Fruit fly (Drosophila melanogaster) whole organism, embryonic: ENCODE measurements around the gene Gr63a.

Source experiments
- Bteb2 ChIP-seq: fragments of 200-800 bp; sonication (Bioruptor generic); optimal IDR thresholded peaks from 2 replicates; lab custom pipeline; 2016; ENCODE audit warnings: missing biosample characterization, missing genetic modification characterization
- CG10147 ChIP-seq: fragments of 200-800 bp; sonication (Bioruptor generic); optimal IDR thresholded peaks from 2 replicates; lab custom pipeline; 2019; ENCODE audit warnings: missing biosample characterization, mild to moderate bottlenecking, missing genetic modification characterization, moderate library complexity
- CG10267 ChIP-seq: fragments of 200-800 bp; sonication (Bioruptor generic); optimal IDR thresholded peaks from 2 replicates; lab custom pipeline; 2018; ENCODE audit warnings: missing biosample characterization, mild to moderate bottlenecking, missing genetic modification characterization, moderate library complexity
- CG10543 ChIP-seq: fragments of 200-800 bp; sonication (Bioruptor generic); optimal IDR thresholded peaks from 3 replicates; lab custom pipeline; 2017; ENCODE audit warnings: missing biosample characterization, mild to moderate bottlenecking, missing genetic modification characterization, moderate library complexity
- CG10979 ChIP-seq: fragments of 200-800 bp; sonication (Bioruptor generic); optimal IDR thresholded peaks from 2 replicates; lab custom pipeline; 2018; ENCODE audit warnings: missing biosample characterization, mild to moderate bottlenecking, missing genetic modification characterization, moderate library complexity
- CG13775 ChIP-seq: fragments of 200-800 bp; sonication (Bioruptor generic); optimal IDR thresholded peaks from 3 replicates; lab custom pipeline; 2017; ENCODE audit warnings: missing biosample characterization, mild to moderate bottlenecking, missing genetic modification characterization
- CG14965 ChIP-seq: fragments of 200-800 bp; sonication (Bioruptor generic); optimal IDR thresholded peaks from 2 replicates; lab custom pipeline; 2016; ENCODE audit warnings: missing biosample characterization, missing genetic modification characterization, borderline replicate concordance
- CG15696 ChIP-seq: fragments of 200-800 bp; sonication (Bioruptor generic); optimal IDR thresholded peaks from 2 replicates; lab custom pipeline; 2019; ENCODE audit warnings: missing biosample characterization, mild to moderate bottlenecking, missing genetic modification characterization, moderate library complexity
- CG1647 ChIP-seq: fragments of 200-800 bp; sonication (Bioruptor generic); optimal IDR thresholded peaks from 3 replicates; lab custom pipeline; 2016; ENCODE audit warnings: missing biosample characterization, missing genetic modification characterization
- CG16779 ChIP-seq: fragments of 200-800 bp; sonication (Bioruptor generic); IDR thresholded peaks from 2 replicates; pipeline ENCODE4 v1.3.6; 2022; ENCODE audit warnings: missing biosample characterization, missing genetic modification characterization
- CG17328 ChIP-seq: fragments of 200-800 bp; sonication (Bioruptor generic); IDR thresholded peaks from 2 replicates; pipeline ENCODE4 v1.3.6; 2022; ENCODE audit warnings: missing biosample characterization, missing genetic modification characterization
- CG17802 ChIP-seq: fragments of 200-800 bp; sonication (Bioruptor generic); optimal IDR thresholded peaks from 2 replicates; lab custom pipeline; 2018; ENCODE audit warnings: missing biosample characterization, mild to moderate bottlenecking, missing genetic modification characterization, moderate library complexity
- CG18262 ChIP-seq: fragments of 200-800 bp; optimal IDR thresholded peaks from 3 replicates; lab custom pipeline; 2019; ENCODE audit warnings: missing biosample characterization, mild to moderate bottlenecking, missing genetic modification characterization, moderate library complexity
- CG2116 ChIP-seq: fragments of 200-800 bp; sonication (Bioruptor generic); optimal IDR thresholded peaks from 3 replicates; lab custom pipeline; 2018; ENCODE audit warnings: missing biosample characterization, mild to moderate bottlenecking, missing genetic modification characterization
- CG4617 ChIP-seq: fragments of 200-800 bp; sonication (Bioruptor generic); optimal IDR thresholded peaks from 3 replicates; lab custom pipeline; 2016; ENCODE audit warnings: missing biosample characterization, missing genetic modification characterization, borderline replicate concordance
- CG4707 ChIP-seq: fragments of 200-800 bp; sonication (Bioruptor generic); optimal IDR thresholded peaks from 2 replicates; lab custom pipeline; 2018; ENCODE audit warnings: missing biosample characterization, mild to moderate bottlenecking, missing genetic modification characterization, moderate library complexity
- CG6689 ChIP-seq: fragments of 200-800 bp; sonication (Bioruptor generic); IDR thresholded peaks from 2 replicates; pipeline ENCODE4 v1.3.6; 2022; ENCODE audit warnings: missing biosample characterization, missing genetic modification characterization
- CG7839 ChIP-seq: fragments of 200-800 bp; sonication (Bioruptor generic); optimal IDR thresholded peaks from 3 replicates; lab custom pipeline; 2018; ENCODE audit warnings: missing biosample characterization, mild to moderate bottlenecking, missing genetic modification characterization, moderate library complexity
- CG8944 ChIP-seq: fragments of 200-800 bp; sonication (Bioruptor generic); optimal IDR thresholded peaks from 3 replicates; lab custom pipeline; 2016; ENCODE audit warnings: missing biosample characterization, missing genetic modification characterization
- CG9727 ChIP-seq: fragments of 200-800 bp; sonication (Bioruptor generic); optimal IDR thresholded peaks from 3 replicates; lab custom pipeline; 2017; ENCODE audit warnings: missing biosample characterization, mild to moderate bottlenecking, missing genetic modification characterization
- D19A ChIP-seq: fragments of 200-800 bp; optimal IDR thresholded peaks from 3 replicates; lab custom pipeline; 2019; ENCODE audit warnings: missing biosample characterization, mild to moderate bottlenecking, missing genetic modification characterization, moderate library complexity
- HLH54F ChIP-seq: fragments of 200-800 bp; sonication (Bioruptor generic); optimal IDR thresholded peaks from 3 replicates; lab custom pipeline; 2016; ENCODE audit warnings: missing biosample characterization, missing genetic modification characterization
- Hey ChIP-seq: fragments of 200-800 bp; sonication (Bioruptor generic); optimal IDR thresholded peaks from 3 replicates; lab custom pipeline; 2018; ENCODE audit warnings: missing biosample characterization, mild to moderate bottlenecking, missing genetic modification characterization
- Hmr ChIP-seq: fragments of 200-800 bp; sonication (Bioruptor generic); optimal IDR thresholded peaks from 3 replicates; lab custom pipeline; 2017; ENCODE audit warnings: mild to moderate bottlenecking, missing biosample characterization, missing genetic modification reagents, missing genetic modification characterization
- Hr51 ChIP-seq, 2 experiments: fragments of 200-800 bp; sonication (Bioruptor generic); optimal IDR thresholded peaks; 2 replicates in 1 of 2; 3 replicates in 1 of 2; lab custom pipeline; 2016 to 2018; ENCODE audit warnings: missing biosample characterization in 2 of 2, missing genetic modification characterization in 2 of 2, mild to moderate bottlenecking in 1 of 2, moderate library complexity in 1 of 2
- Hsf ChIP-seq: fragments of 200-800 bp; sonication (Bioruptor generic); optimal IDR thresholded peaks from 3 replicates; lab custom pipeline; 2016; ENCODE audit warnings: missing biosample characterization, missing genetic modification characterization
- MTF-1 ChIP-seq: fragments of 200-800 bp; sonication (Bioruptor generic); optimal IDR thresholded peaks from 2 replicates; lab custom pipeline; 2018; ENCODE audit warnings: missing biosample characterization, mild to moderate bottlenecking, missing genetic modification characterization, borderline replicate concordance
- Pdp1 ChIP-seq, 2 experiments: fragments of 200-800 bp; sonication (Bioruptor generic); optimal IDR thresholded peaks; 3 replicates each; lab custom pipeline; 2016; ENCODE audit warnings: missing biosample characterization in 2 of 2, missing genetic modification characterization in 2 of 2, mild to moderate bottlenecking in 1 of 2, moderate library complexity in 1 of 2
- Side ChIP-seq: fragments of 200-800 bp; sonication (Bioruptor generic); optimal IDR thresholded peaks from 2 replicates; lab custom pipeline; 2016; ENCODE audit warnings: missing biosample characterization, missing genetic modification characterization
- Sry-δ ChIP-seq: fragments of 200-800 bp; sonication (Bioruptor generic); optimal IDR thresholded peaks from 2 replicates; lab custom pipeline; 2016; ENCODE audit warnings: missing biosample characterization, missing genetic modification characterization
- Ssrp ChIP-seq: fragments of 200-800 bp; sonication (Bioruptor generic); optimal IDR thresholded peaks from 2 replicates; lab custom pipeline; 2018; ENCODE audit warnings: missing biosample characterization, mild to moderate bottlenecking, missing genetic modification characterization, moderate library complexity
- ara ChIP-seq: fragments of 200-800 bp; sonication (Bioruptor generic); IDR thresholded peaks from 2 replicates; pipeline ENCODE4 v1.3.6; 2022; ENCODE audit warnings: missing biosample characterization, missing genetic modification characterization
- br ChIP-seq: fragments of >200 bp; optimal IDR thresholded peaks from 2 replicates; lab custom pipeline; 2017
- crol ChIP-seq: fragments of 200-800 bp; sonication (Bioruptor generic); IDR thresholded peaks from 2 replicates; pipeline ENCODE4 v1.3.6; 2022; ENCODE audit warnings: missing biosample characterization, missing genetic modification characterization
- dm ChIP-seq: fragments of 200-800 bp; sonication (Bioruptor generic); optimal IDR thresholded peaks from 3 replicates; lab custom pipeline; 2016; ENCODE audit warnings: missing biosample characterization, missing genetic modification characterization
- ems ChIP-seq: fragments of 200-800 bp; sonication (Bioruptor generic); optimal IDR thresholded peaks from 3 replicates; lab custom pipeline; 2016; ENCODE audit warnings: missing biosample characterization, missing genetic modification characterization
- esg ChIP-seq: fragments of 200-800 bp; sonication (Bioruptor generic); conservative IDR thresholded peaks from 2 replicates; pipeline ENCODE4 v1.3.6; 2022; ENCODE audit warnings: missing biosample characterization, missing genetic modification characterization
- eve ChIP-seq, 2 experiments: fragments of >200 bp; optimal IDR thresholded peaks; 2 replicates each; lab custom pipeline; 2017; ENCODE audit warnings: missing biosample characterization in 2 of 2, missing genetic modification characterization in 2 of 2
- fd96Cb ChIP-seq: fragments of 200-800 bp; sonication (Bioruptor generic); optimal IDR thresholded peaks from 2 replicates; lab custom pipeline; 2018; ENCODE audit warnings: missing biosample characterization, mild to moderate bottlenecking, missing genetic modification characterization, moderate library complexity
- fu2 ChIP-seq: fragments of 200-800 bp; sonication (Bioruptor generic); optimal IDR thresholded peaks from 2 replicates; lab custom pipeline; 2016; ENCODE audit warnings: missing biosample characterization, missing genetic modification characterization
- hth ChIP-seq: fragments of >200 bp; optimal IDR thresholded peaks from 2 replicates; lab custom pipeline; 2017; ENCODE audit warnings: inconsistent platforms
- maf-S ChIP-seq: fragments of 200-800 bp; sonication (Bioruptor generic); optimal IDR thresholded peaks from 2 replicates; lab custom pipeline; 2016; ENCODE audit warnings: missing biosample characterization, missing genetic modification characterization
- repo ChIP-seq: fragments of 200-800 bp; sonication (Bioruptor generic); optimal IDR thresholded peaks from 2 replicates; lab custom pipeline; 2016; ENCODE audit warnings: missing biosample characterization, missing genetic modification characterization
- rib ChIP-seq: fragments of 200-800 bp; sonication (Bioruptor generic); IDR thresholded peaks from 2 replicates; pipeline ENCODE4 v1.3.6; 2022; ENCODE audit warnings: missing biosample characterization, missing genetic modification characterization
- sr ChIP-seq: fragments of 200-800 bp; sonication (Bioruptor generic); IDR thresholded peaks from 3 replicates; pipeline ENCODE4 v1.3.6; 2022; ENCODE audit warnings: missing biosample characterization, missing genetic modification characterization
- tap ChIP-seq: fragments of 200-800 bp; optimal IDR thresholded peaks from 3 replicates; lab custom pipeline; 2019; ENCODE audit warnings: missing biosample characterization, mild to moderate bottlenecking, missing genetic modification characterization, moderate library complexity
- tin ChIP-seq: fragments of 200-800 bp; sonication (Bioruptor generic); optimal IDR thresholded peaks from 3 replicates; lab custom pipeline; 2016; ENCODE audit warnings: missing biosample characterization, missing genetic modification characterization
- tna ChIP-seq: fragments of 200-800 bp; sonication (Bioruptor generic); IDR thresholded peaks from 2 replicates; pipeline ENCODE4 v1.3.6; 2022; ENCODE audit warnings: missing biosample characterization, missing genetic modification characterization; ENCODE audit not compliant: partially characterized antibody
- twi ChIP-seq: fragments of 200-800 bp; optimal IDR thresholded peaks from 2 replicates; lab custom pipeline; 2019; ENCODE audit warnings: missing biosample characterization, mild to moderate bottlenecking, missing genetic modification characterization, moderate library complexity
- vvl ChIP-seq: fragments of 200-800 bp; sonication (Bioruptor generic); IDR thresholded peaks from 2 replicates; pipeline ENCODE4 v1.3.6; 2022; ENCODE audit warnings: missing biosample characterization, missing genetic modification characterization

Gr63a gene

DNA sequence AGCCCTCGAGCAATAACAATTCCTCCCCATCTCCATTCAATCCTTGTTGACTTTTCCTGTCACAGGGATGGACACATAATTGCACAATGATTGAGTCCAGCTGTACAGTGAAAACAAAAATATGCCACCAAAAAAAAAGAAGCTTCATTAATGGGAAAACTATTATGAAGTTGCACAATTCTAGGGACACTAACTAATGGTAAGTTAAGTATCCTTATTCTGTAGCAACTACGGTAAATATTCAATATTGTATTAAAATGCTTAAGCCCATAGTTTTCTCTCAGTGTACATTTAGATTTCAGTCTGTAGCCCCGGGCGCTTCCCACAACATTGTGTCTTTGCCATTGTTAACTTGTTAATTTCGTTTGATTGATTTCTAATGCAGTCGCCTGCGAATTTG, 21.4 kb downstream of the Gr63a start (continued):
- TF ChIP-seq tna (GFP tag; lab: Robert Waterston, UW) (no peak), CG14965 (peak; percentile 7), CG18262 (tag; lab: Kevin White, UChicago) (peak; percentile 72), CG13775 (GFP tag; lab: Kevin White, UChicago) (peak; percentile 28), Hmr (GFP tag; lab: Kevin White, UChicago) (no peak), sr (no peak), CG8944 (GFP tag; lab: Kevin White, UChicago) (no peak), Hsf (peak; percentile 25), twi (tag; lab: Kevin White, UChicago) (peak; percentile 16), CG16779 (no peak), CG15696 (tag; lab: Kevin White, UChicago) (peak; percentile 53), tap (tag; lab: Kevin White, UChicago) (no peak), Sry-δ (GFP tag; lab: Kevin White, UChicago) (no peak), vvl (GFP tag; lab: Robert Waterston, UW) (peak; percentile 30; the same call in 1 of the 2 replicates), eve (GFP tag; optimal IDR thresholded peaks at IDR 0.05; lab: Kevin White, UChicago) (peak in 1 of 2 experiments; percentile 47), CG1647 (GFP tag; lab: Kevin White, UChicago) (peak; percentile 14), br (no peak), HLH54F (GFP tag; lab: Kevin White, UChicago) (no peak), CG17328 (GFP tag; lab: Robert Waterston, UW) (peak; percentile 65), crol (GFP tag; lab: Robert Waterston, UW) (no peak), CG2116 (GFP tag; lab: Kevin White, UChicago) (peak; percentile 5), Bteb2 (GFP tag; lab: Kevin White, UChicago) (no peak), CG7839 (peak; percentile 54), hth (lab: Kevin White, UChicago) (no peak), Hey (no peak), MTF-1 (GFP tag; lab: Kevin White, UChicago) (no peak), repo (no peak), Side (GFP tag; lab: Kevin White, UChicago) (no peak), ems (peak; percentile 7), fd96Cb (tag; lab: Kevin White, UChicago) (peak; percentile 32), CG17802 (tag; lab: Kevin White, UChicago) (no peak), CG10147 (no peak), rib (GFP tag; lab: Robert Waterston, UW) (no peak), CG10267 (tag; lab: Kevin White, UChicago) (peak; percentile 39), tin (GFP tag; lab: Kevin White, UChicago) (peak; percentile 27), maf-S (GFP tag; lab: Kevin White, UChicago) (no peak), Pdp1 (GFP tag; optimal IDR thresholded peaks at IDR 0.05; lab: Kevin White, UChicago) (peak; percentile 15 to 40), CG9727 (GFP tag; lab: Kevin White, UChicago) (peak; percentile 65), CG6689 (GFP tag; lab: Robert Waterston, UW) (0 out of 2 replicates have a peak, but pooled peaks have one; percentile 12), dm (GFP tag; lab: Kevin White, UChicago) (no peak), esg (GFP tag; lab: Robert Waterston, UW) (0 out of 2 replicates have a peak, but pooled peaks have one; percentile 18), fu2 (GFP tag; lab: Kevin White, UChicago) (no peak), CG10979 (tag; lab: Kevin White, UChicago) (peak; percentile 66), Ssrp (tag; lab: Kevin White, UChicago) (peak; percentile 60), CG10543 (GFP tag; lab: Kevin White, UChicago) (no peak), ara (GFP tag; lab: Robert Waterston, UW) (peak; percentile 64; the same call in 1 of the 2 replicates), Hr51 (GFP tag; optimal IDR thresholded peaks at IDR 0.05; lab: Kevin White, UChicago) (peak in 1 of 2 experiments; percentile 6), CG4617 (GFP tag; lab: Kevin White, UChicago) (no peak), CG4707 (GFP tag; lab: Kevin White, UChicago) (no peak), D19A (tag; lab: Kevin White, UChicago) (peak; percentile 26)
